Fruit fly (Drosophila melanogaster) whole organism, wandering third instar larva: ENCODE results near the gene gro.

Source experiments
- Abd-B ChIP-seq: fragments of >200 bp; optimal IDR thresholded peaks from 2 replicates; lab custom pipeline; 2017; ENCODE audit warnings: missing biosample characterization, missing genetic modification characterization
- CG32264 ChIP-seq: fragments of 200-800 bp; sonication (Bioruptor generic); optimal IDR thresholded peaks from 2 replicates; lab custom pipeline; 2016; ENCODE audit warnings: missing biosample characterization, missing genetic modification characterization
- Hr78 ChIP-seq: fragments of >200 bp; optimal IDR thresholded peaks from 2 replicates; lab custom pipeline; 2017; ENCODE audit warnings: missing biosample characterization, missing genetic modification characterization
- Sp1 ChIP-seq: fragments of 200-800 bp; sonication (Bioruptor generic); optimal IDR thresholded peaks from 3 replicates; lab custom pipeline; 2019; ENCODE audit warnings: missing biosample characterization, mild to moderate bottlenecking, missing genetic modification characterization, moderate library complexity
- sv ChIP-seq: fragments of 200-800 bp; sonication (Bioruptor generic); optimal IDR thresholded peaks from 3 replicates; lab custom pipeline; 2016; ENCODE audit warnings: missing biosample characterization, missing genetic modification characterization

- TF ChIP-seq Abd-B (GFP tag; lab: Kevin White, UChicago) (no peak), Sp1 (GFP tag; lab: Kevin White, UChicago) (no peak), sv (GFP tag; lab: Kevin White, UChicago) (no peak), Hr78 (GFP tag; lab: Kevin White, UChicago) (no peak), CG32264 (GFP tag; lab: Kevin White, UChicago) (no peak)
These were observed 40.5 kb upstream of the gro start for dm6 chr3R:26000720-26001682.
